Worm (Caenorhabditis elegans) whole organism, L1 larva: ENCODE data around the gene ceh-74.

ENCODE experiments used
- Y116A8C.19 ChIP-seq: sonication (generic microtip); optimal IDR thresholded peaks from 2 replicates; lab custom pipeline; 2016; ENCODE audit warnings: missing compliant biosample characterization, missing genetic modification characterization, borderline replicate concordance
- aly-2 ChIP-seq: fragments of 150-350 bp; optimal IDR thresholded peaks from 2 replicates; lab custom pipeline; 2014; ENCODE audit warnings: missing biosample characterization, missing genetic modification characterization
- blmp-1 ChIP-seq: fragments of 150-350 bp; optimal IDR thresholded peaks from 2 replicates; lab custom pipeline; 2014; ENCODE audit warnings: missing biosample characterization, missing genetic modification characterization
- ceh-63 ChIP-seq: fragments of 200-800 bp; sonication (Bioruptor generic); optimal IDR thresholded peaks from 2 replicates; lab custom pipeline; 2018; ENCODE audit warnings: mild to moderate bottlenecking, missing genetic modification characterization, missing compliant biosample characterization
- ceh-8 ChIP-seq: fragments of 200-800 bp; sonication (Bioruptor generic); optimal IDR thresholded peaks from 2 replicates; lab custom pipeline; 2018; ENCODE audit warnings: mild to moderate bottlenecking, missing genetic modification characterization, moderate library complexity, missing compliant biosample characterization
- ceh-82 ChIP-seq, 3 experiments: fragments of 150-350 bp in 1 of 3; sonication (generic microtip) in 2 of 3; optimal IDR thresholded peaks; 2 replicates each; lab custom pipeline; 2014 to 2017; ENCODE audit warnings: missing biosample characterization in 3 of 3, missing genetic modification characterization in 3 of 3
- ceh-88 ChIP-seq: fragments of 200-800 bp; sonication (Bioruptor generic); IDR thresholded peaks from 2 replicates; pipeline ENCODE4 v1.3.6; 2022; ENCODE audit warnings: missing genetic modification characterization, missing compliant biosample characterization
- dsc-1 ChIP-seq: sonication (generic microtip); optimal IDR thresholded peaks from 2 replicates; lab custom pipeline; 2016; ENCODE audit warnings: mild to moderate bottlenecking, missing genetic modification characterization, missing compliant biosample characterization
- efl-1 ChIP-seq, 4 experiments: fragments of 150-350 bp; optimal IDR thresholded peaks in 3 of 4; peaks in 1 of 4; 1 replicate in 1 of 4; 2 replicates in 3 of 4; lab custom pipeline; 2014; ENCODE audit warnings: missing biosample characterization in 2 of 4, missing genetic modification characterization in 2 of 4, missing genetic modification reagents in 2 of 4
- efl-3 ChIP-seq: fragments of 200-800 bp; sonication (Bioruptor generic); optimal IDR thresholded peaks from 2 replicates; lab custom pipeline; 2018; ENCODE audit warnings: mild to moderate bottlenecking, missing genetic modification characterization, missing compliant biosample characterization
- elt-2 ChIP-seq: sonication (generic microtip); optimal IDR thresholded peaks from 2 replicates; lab custom pipeline; 2016; ENCODE audit warnings: missing genetic modification characterization, mild to moderate bottlenecking, inconsistent platforms, missing compliant biosample characterization, missing genetic modification reagents
- elt-3 ChIP-seq, 6 experiments: fragments of 150-350 bp in 1 of 6; sonication (generic microtip); optimal IDR thresholded peaks; 2 replicates each; lab custom pipeline; 2017 to 2018; ENCODE audit warnings: missing biosample characterization in 6 of 6, missing genetic modification characterization in 6 of 6, inconsistent platforms in 1 of 6
- ets-5 ChIP-seq: fragments of 200-800 bp; sonication (Bioruptor generic); IDR thresholded peaks from 2 replicates; pipeline ENCODE4 v1.3.6; 2022; ENCODE audit warnings: missing genetic modification characterization, missing compliant biosample characterization
- fkh-10 ChIP-seq: sonication (generic microtip); optimal IDR thresholded peaks from 2 replicates; lab custom pipeline; 2017; ENCODE audit warnings: missing biosample characterization, missing genetic modification reagents, missing genetic modification characterization
- fkh-4 ChIP-seq: sonication (generic microtip); optimal IDR thresholded peaks from 2 replicates; lab custom pipeline; 2016; ENCODE audit warnings: missing compliant biosample characterization, missing genetic modification characterization, borderline replicate concordance
- hlh-4 ChIP-seq: sonication (generic microtip); optimal IDR thresholded peaks from 2 replicates; lab custom pipeline; 2016; ENCODE audit warnings: mild to moderate bottlenecking, missing genetic modification characterization, missing compliant biosample characterization
- irx-1 ChIP-seq: sonication (generic microtip); optimal IDR thresholded peaks from 2 replicates; lab custom pipeline; 2016; ENCODE audit warnings: missing genetic modification characterization, missing compliant biosample characterization
- isw-1 ChIP-seq: fragments of 200-800 bp; sonication (Bioruptor generic); IDR thresholded peaks from 2 replicates; pipeline ENCODE4 v1.3.6; 2022; ENCODE audit warnings: missing genetic modification characterization, missing compliant biosample characterization
- jun-1 ChIP-seq: fragments of 150-350 bp; optimal IDR thresholded peaks from 2 replicates; lab custom pipeline; 2014; ENCODE audit warnings: missing biosample characterization, missing genetic modification reagents, missing genetic modification characterization
- lin-14 ChIP-seq: fragments of 200-800 bp; sonication (Bioruptor generic); optimal IDR thresholded peaks from 2 replicates; lab custom pipeline; 2018; ENCODE audit warnings: mild to moderate bottlenecking, missing genetic modification characterization, moderate library complexity, missing compliant biosample characterization
- lin-35 ChIP-seq, 2 experiments: fragments of 150-350 bp; optimal IDR thresholded peaks; 2 replicates each; lab custom pipeline; 2014; ENCODE audit warnings: missing biosample characterization in 2 of 2, missing genetic modification characterization in 2 of 2, missing genetic modification reagents in 2 of 2
- lir-3 ChIP-seq: sonication (generic microtip); optimal IDR thresholded peaks from 2 replicates; lab custom pipeline; 2016; ENCODE audit warnings: mild to moderate bottlenecking, missing genetic modification characterization, moderate library complexity, missing compliant biosample characterization; ENCODE audit not compliant: poor library complexity
- lsy-2 ChIP-seq, 2 experiments: fragments of 150-350 bp; optimal IDR thresholded peaks; 2 replicates each; lab custom pipeline; 2014; ENCODE audit warnings: missing biosample characterization in 2 of 2, missing genetic modification characterization in 2 of 2
- mdl-1 ChIP-seq, 2 experiments: fragments of 150-350 bp; optimal IDR thresholded peaks; 2 replicates each; lab custom pipeline; 2014 to 2017; ENCODE audit warnings: missing biosample characterization in 2 of 2, missing genetic modification characterization in 2 of 2, inconsistent platforms in 1 of 2
- mef-2 ChIP-seq: fragments of 150-350 bp; optimal IDR thresholded peaks from 2 replicates; lab custom pipeline; 2014; ENCODE audit warnings: missing biosample characterization, missing genetic modification characterization
- mep-1 ChIP-seq: fragments of 150-350 bp; optimal IDR thresholded peaks from 2 replicates; lab custom pipeline; 2014; ENCODE audit warnings: missing biosample characterization, missing genetic modification characterization
- nhr-12 ChIP-seq: sonication (generic microtip); optimal IDR thresholded peaks from 2 replicates; lab custom pipeline; 2017; ENCODE audit warnings: missing biosample characterization, missing genetic modification characterization
- nhr-20 ChIP-seq: sonication (generic microtip); optimal IDR thresholded peaks from 2 replicates; lab custom pipeline; 2016; ENCODE audit warnings: mild to moderate bottlenecking, missing genetic modification characterization, missing compliant biosample characterization
- nhr-28 ChIP-seq: fragments of 150-350 bp; optimal IDR thresholded peaks from 2 replicates; lab custom pipeline; 2014; ENCODE audit warnings: missing biosample characterization, missing genetic modification characterization
- nhr-71 ChIP-seq: sonication (generic microtip); optimal IDR thresholded peaks from 2 replicates; lab custom pipeline; 2016; ENCODE audit warnings: mild to moderate bottlenecking, missing genetic modification characterization, moderate library complexity, missing compliant biosample characterization
- nhr-84 ChIP-seq: sonication (generic microtip); optimal IDR thresholded peaks from 2 replicates; lab custom pipeline; 2017; ENCODE audit warnings: missing biosample characterization, missing genetic modification characterization
- pqm-1 ChIP-seq: sonication (generic microtip); optimal IDR thresholded peaks from 3 replicates; lab custom pipeline; 2017; ENCODE audit warnings: missing biosample characterization, missing genetic modification characterization
- rnt-1 ChIP-seq: sonication (generic microtip); optimal IDR thresholded peaks from 2 replicates; lab custom pipeline; 2016; ENCODE audit warnings: mild to moderate bottlenecking, missing genetic modification characterization, moderate library complexity, missing compliant biosample characterization
- skn-1 ChIP-seq: fragments of 150-350 bp; optimal IDR thresholded peaks from 2 replicates; lab custom pipeline; 2014; ENCODE audit warnings: missing biosample characterization, missing genetic modification characterization
- snpc-4 ChIP-seq: fragments of 150-350 bp; optimal IDR thresholded peaks from 2 replicates; lab custom pipeline; 2014; ENCODE audit warnings: missing biosample characterization, missing genetic modification characterization
- snu-23 ChIP-seq: sonication (generic microtip); optimal IDR thresholded peaks from 2 replicates; lab custom pipeline; 2016; ENCODE audit warnings: missing genetic modification characterization, missing compliant biosample characterization
- sptf-1 ChIP-seq: fragments of 150-350 bp; optimal IDR thresholded peaks from 2 replicates; lab custom pipeline; 2014; ENCODE audit warnings: missing biosample characterization, missing genetic modification characterization
- swsn-7 ChIP-seq: sonication (generic microtip); optimal IDR thresholded peaks from 2 replicates; lab custom pipeline; 2016; ENCODE audit warnings: missing genetic modification characterization, missing compliant biosample characterization
- tbx-2 ChIP-seq: sonication (generic microtip); optimal IDR thresholded peaks from 2 replicates; lab custom pipeline; 2016; ENCODE audit warnings: missing genetic modification characterization, missing compliant biosample characterization
- tlp-1 ChIP-seq: fragments of 150-350 bp; optimal IDR thresholded peaks from 2 replicates; lab custom pipeline; 2014; ENCODE audit warnings: missing biosample characterization, missing genetic modification characterization
- unc-30 ChIP-seq: sonication (generic microtip); optimal IDR thresholded peaks from 2 replicates; lab custom pipeline; 2017; ENCODE audit warnings: missing biosample characterization, missing genetic modification characterization
- unc-62 ChIP-seq: fragments of 150-350 bp; optimal IDR thresholded peaks from 2 replicates; lab custom pipeline; 2014; ENCODE audit warnings: missing biosample characterization, missing genetic modification reagents, missing genetic modification characterization
- vab-15 ChIP-seq: sonication (generic microtip); optimal IDR thresholded peaks from 2 replicates; lab custom pipeline; 2017; ENCODE audit warnings: missing genotype, mild to moderate bottlenecking, missing genetic modification characterization, missing compliant biosample characterization
- zag-1 ChIP-seq: fragments of 150-350 bp; optimal IDR thresholded peaks from 2 replicates; lab custom pipeline; 2014; ENCODE audit warnings: missing biosample characterization, missing genetic modification characterization
- ztf-11 ChIP-seq, 2 experiments: sonication (generic microtip); optimal IDR thresholded peaks; 2 replicates each; lab custom pipeline; 2016 to 2017; ENCODE audit warnings: missing genetic modification characterization in 2 of 2, missing biosample characterization in 1 of 2, missing compliant biosample characterization in 1 of 2

Gene ceh-74

DNA sequence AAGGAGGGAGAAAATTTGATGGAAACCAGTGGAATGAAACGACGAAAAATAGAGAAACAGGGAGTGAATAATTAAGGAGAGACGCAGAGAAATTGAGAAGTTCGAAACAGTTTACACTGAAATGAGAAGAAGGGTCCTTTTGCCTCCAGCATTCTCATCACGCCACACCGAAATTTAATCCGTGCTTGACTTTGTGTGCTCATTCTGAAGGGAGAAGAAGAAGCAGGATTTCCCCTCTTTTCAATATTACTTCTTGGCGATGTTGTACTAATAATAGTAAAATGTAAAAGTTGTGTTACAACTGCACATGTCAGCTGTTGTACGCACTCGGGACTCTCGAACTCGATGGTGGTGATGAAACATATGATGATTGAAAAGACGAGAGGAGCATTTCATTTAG lies 24.3 kb upstream of the ceh-74 start:
- TF ChIP-seq unc-62 (GFP tag; lab: Kevin White, UChicago) (no peak), ceh-82 (tag; optimal IDR thresholded peaks at IDR 0.05; lab: Kevin White, UChicago) (no peak), unc-30 (no peak), jun-1 (no peak), aly-2 (no peak), efl-3 (no peak), tlp-1 (tag; lab: Kevin White, UChicago) (no peak), lir-3 (tag; lab: Kevin White, UChicago) (no peak), nhr-71 (tag; lab: Kevin White, UChicago) (peak; percentile 63), nhr-28 (no peak), skn-1 (tag; lab: Kevin White, UChicago) (no peak), ceh-8 (GFP tag; lab: Kevin White, UChicago) (no peak), hlh-4 (tag; lab: Kevin White, UChicago) (no peak), mdl-1 (tag; optimal IDR thresholded peaks at IDR 0.05; lab: Kevin White, UChicago) (no peak), ztf-11 (tag; optimal IDR thresholded peaks at IDR 0.05; lab: Kevin White, UChicago) (no peak), fkh-10 (GFP tag; lab: Kevin White, UChicago) (no peak), pqm-1 (tag; lab: Kevin White, UChicago) (no peak), tbx-2 (tag; lab: Kevin White, UChicago) (peak; percentile 14), nhr-20 (tag; lab: Kevin White, UChicago) (peak; percentile 12), lsy-2 (tag; optimal IDR thresholded peaks at IDR 0.05; lab: Kevin White, UChicago) (no peak), efl-1 (optimal IDR thresholded peaks at IDR 0.05; lab: Kevin White, UChicago) (peak in 1 of 2 experiments; percentile 7), efl-1 (GFP tag; optimal IDR thresholded peaks at IDR 0.05 in 1 of 2; lab: Kevin White, UChicago) (peak in 1 of 2 experiments; percentile 3), lin-35 (GFP tag; optimal IDR thresholded peaks at IDR 0.05; lab: Kevin White, UChicago) (no peak), nhr-12 (no peak), snpc-4 (no peak), blmp-1 (tag; lab: Kevin White, UChicago) (no peak), dsc-1 (tag; lab: Kevin White, UChicago) (peak; percentile 72), lin-14 (GFP tag; lab: Kevin White, UChicago) (peak; percentile 66), elt-3 (tag; optimal IDR thresholded peaks at IDR 0.05; lab: Kevin White, UChicago) (no peak), Y116A8C.19 (tag; lab: Kevin White, UChicago) (no peak), elt-2 (tag; lab: Kevin White, UChicago) (no peak), snu-23 (peak; percentile 7), nhr-84 (no peak), vab-15 (tag; lab: Kevin White, UChicago) (no peak), mef-2 (tag; lab: Kevin White, UChicago) (no peak), isw-1 (GFP tag; lab: Robert Waterston, UW) (no peak), swsn-7 (no peak), mep-1 (no peak), zag-1 (tag; lab: Kevin White, UChicago) (no peak), sptf-1 (no peak), ceh-63 (GFP tag; lab: Kevin White, UChicago) (no peak), rnt-1 (tag; lab: Kevin White, UChicago) (peak; percentile 23), irx-1 (tag; lab: Kevin White, UChicago) (peak; percentile 36), ceh-88 (GFP tag; lab: Robert Waterston, UW) (no peak), ets-5 (GFP tag; lab: Robert Waterston, UW) (no peak), fkh-4 (tag; lab: Kevin White, UChicago) (peak; percentile 38)
